Fruit fly (Drosophila melanogaster) whole organism, pupa: ENCODE measurements around the gene Mayo.
A peak's percentile ranks its signal among the peaks of the same experiment; 100 is the strongest.

Experiments used
- CG10348 ChIP-seq: fragments of 200-800 bp; sonication (Bioruptor generic); IDR thresholded peaks from 2 replicates; pipeline ENCODE4 v1.3.6; 2022; ENCODE audit warnings: missing biosample characterization, missing genetic modification characterization
- CG12605 ChIP-seq: fragments of 200-800 bp; sonication (Bioruptor generic); IDR thresholded peaks from 2 replicates; pipeline ENCODE4 v1.3.6; 2022; ENCODE audit warnings: missing biosample characterization, missing genetic modification characterization
- CG13204 ChIP-seq: fragments of 200-800 bp; sonication (Bioruptor generic); optimal IDR thresholded peaks from 2 replicates; lab custom pipeline; 2018; ENCODE audit warnings: missing biosample characterization, mild to moderate bottlenecking, missing genetic modification characterization, moderate library complexity
- CG14655 ChIP-seq: fragments of 200-800 bp; sonication (Bioruptor generic); optimal IDR thresholded peaks from 3 replicates; lab custom pipeline; 2017; ENCODE audit warnings: mild to moderate bottlenecking, missing biosample characterization, missing genetic modification reagents, missing genetic modification characterization
- CG15710 ChIP-seq: fragments of 200-800 bp; sonication (Bioruptor generic); optimal IDR thresholded peaks from 2 replicates; lab custom pipeline; 2018; ENCODE audit warnings: missing biosample characterization, mild to moderate bottlenecking, missing genetic modification characterization, moderate library complexity
- CG17806 ChIP-seq: fragments of 200-800 bp; sonication (Bioruptor generic); optimal IDR thresholded peaks from 2 replicates; lab custom pipeline; 2018; ENCODE audit warnings: missing biosample characterization, mild to moderate bottlenecking, missing genetic modification characterization, moderate library complexity
- CG32121 ChIP-seq: fragments of 200-800 bp; sonication (Bioruptor generic); IDR thresholded peaks from 2 replicates; pipeline ENCODE4 v1.3.6; 2022; ENCODE audit warnings: missing biosample characterization, missing genetic modification characterization
- CG34367 ChIP-seq: fragments of 200-800 bp; sonication (Bioruptor generic); optimal IDR thresholded peaks from 2 replicates; lab custom pipeline; 2018; ENCODE audit warnings: missing biosample characterization, mild to moderate bottlenecking, missing genetic modification characterization
- CG4496 ChIP-seq: fragments of 200-800 bp; sonication (Bioruptor generic); IDR thresholded peaks from 3 replicates; pipeline ENCODE4 v1.3.6; 2022; ENCODE audit warnings: missing biosample characterization, missing genetic modification characterization
- CG8159 ChIP-seq: fragments of 200-800 bp; sonication (Bioruptor generic); optimal IDR thresholded peaks from 3 replicates; lab custom pipeline; 2018; ENCODE audit warnings: missing biosample characterization, mild to moderate bottlenecking, missing genetic modification characterization, moderate library complexity
- CG8301 ChIP-seq: fragments of 200-800 bp; sonication (Bioruptor generic); optimal IDR thresholded peaks from 2 replicates; lab custom pipeline; 2018; ENCODE audit warnings: missing biosample characterization, mild to moderate bottlenecking, missing genetic modification characterization
- CG9948 ChIP-seq: fragments of 200-800 bp; sonication (Bioruptor generic); optimal IDR thresholded peaks from 2 replicates; lab custom pipeline; 2018; ENCODE audit warnings: missing biosample characterization, mild to moderate bottlenecking, missing genetic modification characterization, moderate library complexity
- D1 ChIP-seq: fragments of 200-800 bp; sonication (Bioruptor generic); optimal IDR thresholded peaks from 2 replicates; lab custom pipeline; 2018; ENCODE audit warnings: missing biosample characterization, mild to moderate bottlenecking, missing genetic modification characterization, moderate library complexity
- EcR ChIP-seq: fragments of 200-800 bp; sonication (Bioruptor generic); optimal IDR thresholded peaks from 3 replicates; lab custom pipeline; 2019; ENCODE audit warnings: missing biosample characterization, missing genetic modification characterization, mild to moderate bottlenecking, moderate library complexity, missing genetic modification reagents
- Ets98B ChIP-seq: fragments of 200-800 bp; sonication (Bioruptor generic); IDR thresholded peaks from 2 replicates; pipeline ENCODE4 v1.3.6; 2022; ENCODE audit warnings: missing biosample characterization, missing genetic modification characterization
- Pif1A ChIP-seq: fragments of 200-800 bp; sonication (Bioruptor generic); optimal IDR thresholded peaks from 3 replicates; lab custom pipeline; 2016; ENCODE audit warnings: missing biosample characterization, missing genetic modification characterization
- Pif1B ChIP-seq: fragments of 200-800 bp; sonication (Bioruptor generic); optimal IDR thresholded peaks from 3 replicates; lab custom pipeline; 2016; ENCODE audit warnings: missing biosample characterization, missing genetic modification characterization
- Snoo ChIP-seq: fragments of 200-800 bp; sonication (Bioruptor generic); optimal IDR thresholded peaks from 3 replicates; lab custom pipeline; 2017; ENCODE audit warnings: missing biosample characterization, mild to moderate bottlenecking, missing genetic modification characterization, inconsistent platforms
- fd96Ca ChIP-seq: fragments of 200-800 bp; sonication (Bioruptor generic); IDR thresholded peaks from 3 replicates; pipeline ENCODE4 v1.3.6; 2022; ENCODE audit warnings: missing biosample characterization, missing genetic modification characterization
- gl ChIP-seq: fragments of 200-800 bp; sonication (Bioruptor generic); optimal IDR thresholded peaks from 2 replicates; lab custom pipeline; 2018; ENCODE audit warnings: missing biosample characterization, mild to moderate bottlenecking, missing genetic modification characterization
- rn ChIP-seq: fragments of 200-800 bp; sonication (Bioruptor generic); IDR thresholded peaks from 2 replicates; pipeline ENCODE4 v1.3.6; 2022; ENCODE audit warnings: missing biosample characterization, missing genetic modification characterization

Gene Mayo

DNA sequence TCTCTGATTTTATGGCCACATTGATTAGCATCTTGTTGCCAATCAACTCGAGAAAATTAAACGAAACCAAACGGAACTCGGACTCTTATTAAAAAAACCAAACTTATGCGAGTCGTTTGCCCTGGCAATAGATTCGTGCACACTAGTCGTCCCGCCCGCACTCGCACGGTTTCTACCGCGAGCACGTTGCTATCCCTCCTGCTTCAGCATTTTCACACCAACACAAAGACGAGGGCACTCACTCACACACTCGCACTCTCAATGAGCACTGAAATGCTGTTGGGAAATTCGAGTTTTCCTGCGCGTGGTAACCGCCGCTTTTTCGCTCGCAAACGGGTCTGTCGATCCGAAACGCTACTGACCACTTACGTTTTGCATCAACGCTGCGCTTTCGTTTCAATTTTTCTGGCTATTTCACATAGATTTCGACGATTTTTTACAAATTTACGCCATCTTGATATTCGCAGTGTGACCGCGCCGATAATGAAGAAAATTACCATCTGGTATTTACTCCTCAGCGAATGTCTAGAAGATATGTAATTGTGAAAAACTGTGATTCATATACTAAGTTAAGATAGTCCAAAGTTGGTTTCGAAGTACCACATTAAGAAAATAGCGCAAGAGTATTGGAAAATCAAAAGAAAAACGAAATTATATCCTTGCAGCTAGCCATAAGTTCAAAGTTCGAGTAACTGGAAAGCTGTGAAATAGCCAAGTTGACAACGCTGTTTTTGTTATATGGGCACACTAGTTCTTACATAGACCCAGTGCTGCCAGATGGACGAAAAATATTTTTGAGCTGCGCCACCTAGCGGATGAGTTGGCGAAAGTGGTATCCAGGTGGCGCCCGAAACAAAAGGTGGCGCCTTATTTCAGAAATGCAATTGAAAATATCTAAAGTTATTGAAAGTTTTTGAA, 48.0 kb downstream of the Mayo start, which contains the start of gene dco:
dco (minus strand) TSS at position 503 of the 918 bp plus-strand sequence.
- TF ChIP-seq CG10348 (no peak), CG17806 (peak; percentile 22), Ets98B (GFP tag; lab: Robert Waterston, UW) (0 out of 2 replicates have a peak, but pooled peaks have one; percentile 21), CG4496 (GFP tag; lab: Robert Waterston, UW) (peak; percentile 58)
- TF ChIP-seq, all 21 proteins: peak for 3

DNA sequence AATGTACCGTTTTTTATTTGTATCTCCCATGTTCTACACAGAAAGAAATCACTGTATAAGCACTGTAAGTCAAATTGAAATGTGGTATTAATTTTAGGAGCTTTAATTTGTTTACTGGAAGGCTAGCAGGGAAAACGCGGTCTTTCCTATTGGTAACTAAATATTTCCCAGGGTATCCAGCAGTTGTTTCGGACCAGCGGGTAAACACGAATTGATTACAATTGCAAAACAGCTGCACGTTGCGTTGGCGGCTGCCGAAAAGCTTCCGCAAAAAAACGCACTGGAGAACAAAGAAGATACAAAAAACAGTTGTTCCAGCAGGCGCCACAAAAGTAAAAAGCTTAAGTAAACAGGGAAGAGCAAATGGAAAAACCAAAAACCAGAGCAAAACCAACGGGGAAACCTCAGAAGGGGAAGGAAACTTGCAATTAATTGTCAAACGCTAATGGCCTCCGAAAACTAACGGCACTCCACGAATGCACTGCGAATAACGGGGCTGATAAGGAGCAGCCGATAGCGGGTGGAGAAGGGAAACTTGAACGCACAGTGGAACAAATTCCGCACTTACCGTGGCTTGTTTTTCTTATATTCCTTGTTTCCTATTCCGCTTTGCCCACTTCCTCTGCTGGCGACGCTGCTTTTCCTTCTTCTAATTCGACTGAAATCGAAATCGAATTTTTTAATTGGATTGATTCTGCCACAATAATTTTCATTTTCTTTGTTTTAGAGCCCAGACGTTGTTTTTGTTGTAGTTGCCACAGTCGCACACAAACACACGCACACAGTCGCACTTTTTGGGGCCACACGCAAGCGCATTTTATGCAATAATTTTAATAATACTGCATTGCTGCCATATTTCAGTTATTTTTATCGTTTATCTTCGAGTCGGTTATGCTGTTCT, 48.9 kb downstream of the Mayo start:
- TF ChIP-seq CG13204 (GFP tag; lab: Kevin White, UChicago) (no peak), gl (no peak), EcR (GFP tag; lab: Kevin White, UChicago) (no peak), CG12605 (GFP tag; lab: Robert Waterston, UW) (peak; percentile 70; the same call in 1 of the 2 replicates), CG15710 (no peak), CG10348 (no peak), CG8159 (tag; lab: Kevin White, UChicago) (peak; percentile 24), CG4496 (GFP tag; lab: Robert Waterston, UW) (peak; percentile 78), CG8301 (peak; percentile 37), CG14655 (GFP tag; lab: Kevin White, UChicago) (peak; percentile 60), CG32121 (GFP tag; lab: Robert Waterston, UW) (peak; percentile 48; the same call in 1 of the 2 replicates), Snoo (tag; lab: Kevin White, UChicago) (no peak), Ets98B (GFP tag; lab: Robert Waterston, UW) (peak; percentile 75), Pif1A (GFP tag; lab: Kevin White, UChicago) (peak; percentile 38), CG34367 (tag; lab: Kevin White, UChicago) (no peak), rn (GFP tag; lab: Robert Waterston, UW) (peak; percentile 33; the same call in 1 of the 2 replicates), CG17806 (peak; percentile 26), CG9948 (no peak), fd96Ca (GFP tag; lab: Robert Waterston, UW) (peak; percentile 86), D1 (tag; lab: Kevin White, UChicago) (no peak), Pif1B (GFP tag; lab: Kevin White, UChicago) (no peak)

DNA sequence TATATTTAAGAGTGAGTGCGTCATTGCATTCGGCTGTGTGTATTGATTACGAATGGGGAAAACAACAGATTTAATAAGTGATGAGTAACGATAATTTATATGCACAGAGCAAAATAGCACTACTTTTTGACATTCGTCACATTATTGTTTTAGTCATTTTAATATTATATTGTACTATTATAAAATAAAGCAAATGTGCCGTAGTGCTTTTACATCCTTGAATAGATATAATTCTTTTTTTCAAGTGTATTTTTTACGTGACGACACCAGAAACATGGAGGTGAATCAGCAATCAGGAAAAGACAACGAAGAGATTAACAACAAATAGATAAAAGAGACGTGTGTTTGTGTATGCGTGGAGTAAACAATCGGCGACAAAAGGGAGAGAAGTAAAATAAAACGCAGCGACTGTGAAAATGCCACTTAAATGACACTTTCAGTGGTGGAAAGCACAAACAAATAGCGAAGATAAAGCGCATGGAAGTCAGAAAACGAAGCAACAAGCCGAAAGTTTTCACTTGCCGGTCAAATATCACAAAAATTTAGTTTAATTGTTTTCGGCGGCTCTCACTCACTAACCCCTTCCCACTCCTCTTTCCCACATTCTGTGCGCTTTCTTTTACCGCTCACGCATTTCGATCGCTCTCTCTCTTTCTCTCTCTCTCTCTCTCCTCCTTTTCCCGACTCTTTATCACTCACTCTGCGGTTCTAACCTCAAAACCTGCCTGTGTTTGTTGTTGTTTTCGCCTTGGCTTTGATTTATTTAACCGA, 49.8 kb downstream of the Mayo start:
- TF ChIP-seq D1 (tag; lab: Kevin White, UChicago) = peak; percentile 4
- peak; percentile 81 for TF ChIP-seq CG32121 (GFP tag; lab: Robert Waterston, UW)
- TF ChIP-seq CG9948 = peak; percentile 82
- peak; percentile 89; the same call in 2 of the 3 replicates for TF ChIP-seq CG4496 (GFP tag; lab: Robert Waterston, UW)
- TF ChIP-seq CG15710 = peak; percentile 86
- 0 out of 2 replicates have a peak, but pooled peaks have one; percentile 56 for TF ChIP-seq rn (GFP tag; lab: Robert Waterston, UW)
- no peak for TF ChIP-seq EcR (GFP tag; lab: Kevin White, UChicago)
- TF ChIP-seq CG17806 = peak; percentile 84
- peak; percentile 56; the same call in 1 of the 2 replicates for TF ChIP-seq CG12605 (GFP tag; lab: Robert Waterston, UW)
- no peak for TF ChIP-seq fd96Ca (GFP tag; lab: Robert Waterston, UW)
- peak; percentile 78 for TF ChIP-seq Pif1B (GFP tag; lab: Kevin White, UChicago)
- peak; percentile 70 for TF ChIP-seq CG34367 (tag; lab: Kevin White, UChicago)
- TF ChIP-seq Ets98B (GFP tag; lab: Robert Waterston, UW) = peak; percentile 83
- no peak for TF ChIP-seq Pif1A (GFP tag; lab: Kevin White, UChicago)
- peak; percentile 41 for TF ChIP-seq gl
- TF ChIP-seq CG14655 (GFP tag; lab: Kevin White, UChicago) = peak; percentile 85
- peak; percentile 84 for TF ChIP-seq CG8301
- TF ChIP-seq CG13204 (GFP tag; lab: Kevin White, UChicago) = no peak
- TF ChIP-seq Snoo (tag; lab: Kevin White, UChicago) = peak; percentile 90
- no peak for TF ChIP-seq CG10348
- peak; percentile 90 for TF ChIP-seq CG8159 (tag; lab: Kevin White, UChicago)
